Worm (Caenorhabditis elegans) whole organism, late embryonic: ENCODE results near the gene srbc-24.

ENCODE experiments used
- ceh-18 ChIP-seq: sonication (generic microtip); optimal IDR thresholded peaks from 2 replicates; lab custom pipeline; 2016; ENCODE audit warnings: missing genetic modification characterization, missing compliant biosample characterization
- ceh-45 ChIP-seq: fragments of 200-800 bp; sonication (Bioruptor generic); IDR thresholded peaks from 2 replicates; pipeline ENCODE4 v1.3.6; 2022; ENCODE audit warnings: missing genetic modification reagents, missing genetic modification characterization, missing compliant biosample characterization
- eyg-1 ChIP-seq: sonication (generic microtip); optimal IDR thresholded peaks from 2 replicates; lab custom pipeline; 2016; ENCODE audit warnings: missing genotype, missing genetic modification characterization, missing compliant biosample characterization
- hlh-13 ChIP-seq: fragments of 200-800 bp; sonication (Bioruptor generic); optimal IDR thresholded peaks from 2 replicates; lab custom pipeline; 2018; ENCODE audit warnings: mild to moderate bottlenecking, missing genetic modification characterization, missing compliant biosample characterization
- nfya-1 ChIP-seq: sonication (generic microtip); optimal IDR thresholded peaks from 2 replicates; lab custom pipeline; 2017; ENCODE audit warnings: missing genetic modification characterization, mild to moderate bottlenecking, missing compliant biosample characterization, antibody characterized with exemption, moderate library complexity
- pag-3 ChIP-seq: sonication (generic microtip); optimal IDR thresholded peaks from 2 replicates; lab custom pipeline; 2016; ENCODE audit warnings: missing compliant biosample characterization, missing genetic modification characterization, borderline replicate concordance
- pha-2 ChIP-seq: sonication (generic microtip); optimal IDR thresholded peaks from 2 replicates; lab custom pipeline; 2017; ENCODE audit warnings: mild to moderate bottlenecking, missing genetic modification characterization, missing compliant biosample characterization

DNA sequence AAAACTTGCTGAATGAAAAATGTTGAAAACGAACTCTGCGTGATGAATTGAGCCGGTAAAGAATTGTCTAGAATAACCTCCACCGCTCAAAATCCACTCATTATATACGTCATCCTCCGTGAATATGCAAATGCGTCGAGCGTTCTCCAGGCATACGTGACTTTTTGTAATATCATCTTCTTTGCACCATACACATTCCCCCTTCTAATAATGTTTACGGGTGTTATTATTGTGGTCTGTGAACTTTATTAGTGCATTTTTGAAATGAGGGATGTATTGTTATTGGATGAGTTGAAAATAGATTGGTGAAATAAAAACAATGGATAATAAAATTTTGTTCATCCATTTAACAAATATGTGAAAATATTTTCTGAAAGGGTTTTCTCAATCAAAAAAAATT is 11.6 kb upstream of the srbc-24 start, which contains the start of gene F22F7.7:
- TF ChIP-seq pag-3 (tag; lab: Kevin White, UChicago), result no peak
- no peak for TF ChIP-seq nfya-1
- TF ChIP-seq ceh-18, result no peak
- no peak for TF ChIP-seq ceh-45
- TF ChIP-seq hlh-13 (GFP tag; lab: Kevin White, UChicago), result no peak
- no peak for TF ChIP-seq eyg-1 (tag; lab: Kevin White, UChicago)
- TF ChIP-seq pha-2 (tag; lab: Kevin White, UChicago), result no peak
